Fruit fly (Drosophila melanogaster): ENCODE data around the gene Gp93.
A peak's percentile ranks its signal among the peaks of the same experiment; 100 is the strongest.

DNA sequence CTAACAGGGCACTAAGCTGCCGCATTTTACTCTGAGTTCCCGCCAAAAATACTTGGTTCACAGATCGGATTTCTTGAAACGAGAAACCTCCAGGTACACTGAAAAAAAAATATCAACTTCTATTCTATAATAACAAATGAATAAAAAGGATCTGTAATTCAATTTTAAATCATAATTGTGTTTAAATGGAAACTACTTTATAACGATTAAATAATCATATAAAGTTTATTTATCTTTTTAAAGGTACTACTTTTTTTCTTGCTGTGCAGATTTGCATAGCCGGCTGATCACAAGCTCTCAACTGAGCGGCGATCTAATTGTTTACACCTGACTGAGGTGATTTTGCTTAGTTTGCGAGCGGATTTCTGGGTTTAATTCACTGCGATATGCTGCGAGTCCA lies 38.8 kb downstream of the Gp93 start:
- peak; percentile 10 for TF ChIP-seq Sox14 (GFP tag; optimal IDR thresholded peaks at IDR 0.05)
- TF ChIP-seq spab (GFP tag; optimal IDR thresholded peaks at IDR 0.05): no peak
- TF ChIP-seq CG6276 (GFP tag; optimal IDR thresholded peaks at IDR 0.05): peak; percentile 42
- no peak for TF ChIP-seq CG31627 (GFP tag; optimal IDR thresholded peaks at IDR 0.05)
- peak; percentile 31 for TF ChIP-seq net (GFP tag; optimal IDR thresholded peaks at IDR 0.05)
- peak; percentile 53 for TF ChIP-seq achi (GFP tag; optimal IDR thresholded peaks at IDR 0.05)
- peak; percentile 24 for TF ChIP-seq Lpt (GFP tag; optimal IDR thresholded peaks at IDR 0.05)
